Fruit fly (Drosophila melanogaster): Measurements from ENCODE around the gene CG33116.

The CG33116 gene

dm6 chr2L:19528308-19528707 is 5.0 kb upstream of the CG33116 start (continued):
- TF ChIP-seq pdm3 (GFP tag; optimal IDR thresholded peaks at IDR 0.05) (peak; percentile 97), CG31627 (GFP tag; optimal IDR thresholded peaks at IDR 0.05) (peak; percentile 64), CG8319 (GFP tag; optimal IDR thresholded peaks at IDR 0.05) (peak; percentile 85), CG6276 (GFP tag; optimal IDR thresholded peaks at IDR 0.05) (peak; percentile 99), topi (GFP tag; optimal IDR thresholded peaks at IDR 0.05) (peak; percentile 71), CG6854 (GFP tag; optimal IDR thresholded peaks at IDR 0.05) (no peak), CG4318 (GFP tag; optimal IDR thresholded peaks at IDR 0.05) (peak; percentile 95), fd59A (GFP tag; optimal IDR thresholded peaks at IDR 0.05) (peak; percentile 96), CG6792 (GFP tag; optimal IDR thresholded peaks at IDR 0.05) (peak; percentile 91), salr (GFP tag; optimal IDR thresholded peaks at IDR 0.05) (peak; percentile 89 to 97), spab (GFP tag; optimal IDR thresholded peaks at IDR 0.05) (peak; percentile 92), CG1621 (tag; optimal IDR thresholded peaks at IDR 0.05) (peak; percentile 93), eg (GFP tag; IDR thresholded peaks at IDR 0.05) (peak; percentile 100), ss (GFP tag; optimal IDR thresholded peaks at IDR 0.05) (peak; percentile 94), CG6163 (GFP tag; IDR thresholded peaks at IDR 0.05) (peak; percentile 99), CG3032 (tag; optimal IDR thresholded peaks at IDR 0.05) (peak; percentile 93), fkh (GFP tag; optimal IDR thresholded peaks at IDR 0.05) (peak; percentile 76), Eip93F (GFP tag; optimal IDR thresholded peaks at IDR 0.05) (peak; percentile 61), CG10631 (GFP tag; optimal IDR thresholded peaks at IDR 0.05) (peak; percentile 96), OdsH (GFP tag; optimal IDR thresholded peaks at IDR 0.05) (peak; percentile 97), esn (GFP tag; optimal IDR thresholded peaks at IDR 0.05) (peak; percentile 74), CG32006 (GFP tag; optimal IDR thresholded peaks at IDR 0.05) (peak; percentile 99), Blimp-1 (GFP tag; optimal IDR thresholded peaks at IDR 0.05) (no peak), CG7368 (GFP tag; optimal IDR thresholded peaks at IDR 0.05) (peak; percentile 90), CG10669 (GFP tag; optimal IDR thresholded peaks at IDR 0.05) (peak; percentile 94), CG15336 (GFP tag; IDR thresholded peaks at IDR 0.05) (peak; percentile 100), achi (GFP tag; optimal IDR thresholded peaks at IDR 0.05) (peak; percentile 97), dsx (GFP tag; optimal IDR thresholded peaks at IDR 0.05; ENCODE audit: poor library complexity, severe bottlenecking) (peak; percentile 97), CG9139 (GFP tag; optimal IDR thresholded peaks at IDR 0.05) (peak; percentile 93), Hr39 (GFP tag; optimal IDR thresholded peaks at IDR 0.05) (peak; percentile 69), CG34406 (GFP tag; optimal IDR thresholded peaks at IDR 0.05) (peak; percentile 86)

dm6 chr2L:19530092-19530491 is 3.2 kb upstream of the CG33116 start, which contains the start of gene CG10165:
TSS of gene CG10165 (minus strand) at chr2L:19530305.
- TF ChIP-seq dsx (GFP tag; optimal IDR thresholded peaks at IDR 0.05; ENCODE audit: poor library complexity, severe bottlenecking) (peak; percentile 61), fkh (GFP tag; optimal IDR thresholded peaks at IDR 0.05) (peak; percentile 81), spab (GFP tag; optimal IDR thresholded peaks at IDR 0.05) (no peak)

dm6 chr2L:19535234-19535633 is 2.0 kb downstream of the CG33116 start, which contains the start of gene CG31697:
TSS of gene CG31697 (plus strand) at chr2L:19535448.
- TF ChIP-seq svp (GFP tag) (peak; percentile 26), vri (GFP tag; optimal IDR thresholded peaks at IDR 0.05) (peak; percentile 77), CG3919 (GFP tag; optimal IDR thresholded peaks at IDR 0.05) (no peak), CG31627 (GFP tag; optimal IDR thresholded peaks at IDR 0.05) (no peak), acj6 (GFP tag; optimal IDR thresholded peaks at IDR 0.05) (no peak), Hr38 (GFP tag; optimal IDR thresholded peaks at IDR 0.05) (no peak), CG10631 (GFP tag; optimal IDR thresholded peaks at IDR 0.05) (no peak), Lpt (GFP tag; optimal IDR thresholded peaks at IDR 0.05) (no peak), Eip78C (GFP tag) (peak; percentile 5), spab (GFP tag; optimal IDR thresholded peaks at IDR 0.05) (no peak), CG8119 (GFP tag; IDR thresholded peaks at IDR 0.05) (no peak), CG16779 (tag; optimal IDR thresholded peaks at IDR 0.05) (no peak), Sox14 (GFP tag; optimal IDR thresholded peaks at IDR 0.05) (no peak), cyc (GFP tag; optimal IDR thresholded peaks at IDR 0.05) (no peak)
